Worm (Caenorhabditis elegans) whole organism, early embryonic: ENCODE measurements around the gene asp-14.

ENCODE experiments used
- ama-1 ChIP-seq: fragments of 150-350 bp; optimal IDR thresholded peaks from 2 replicates; lab custom pipeline; 2014
- ceh-36 ChIP-seq: sonication (generic microtip); optimal IDR thresholded peaks from 2 replicates; lab custom pipeline; 2016; ENCODE audit warnings: missing genetic modification characterization, inconsistent platforms, missing compliant biosample characterization
- flt-1 ChIP-seq: fragments of 200-800 bp; sonication (Bioruptor generic); IDR thresholded peaks from 2 replicates; pipeline ENCODE4 v1.3.6; 2022; ENCODE audit warnings: missing genetic modification characterization, missing compliant biosample characterization
- hnd-1 ChIP-seq: sonication (generic microtip); optimal IDR thresholded peaks from 2 replicates; lab custom pipeline; 2016; ENCODE audit warnings: missing genetic modification characterization, missing compliant biosample characterization

DNA sequence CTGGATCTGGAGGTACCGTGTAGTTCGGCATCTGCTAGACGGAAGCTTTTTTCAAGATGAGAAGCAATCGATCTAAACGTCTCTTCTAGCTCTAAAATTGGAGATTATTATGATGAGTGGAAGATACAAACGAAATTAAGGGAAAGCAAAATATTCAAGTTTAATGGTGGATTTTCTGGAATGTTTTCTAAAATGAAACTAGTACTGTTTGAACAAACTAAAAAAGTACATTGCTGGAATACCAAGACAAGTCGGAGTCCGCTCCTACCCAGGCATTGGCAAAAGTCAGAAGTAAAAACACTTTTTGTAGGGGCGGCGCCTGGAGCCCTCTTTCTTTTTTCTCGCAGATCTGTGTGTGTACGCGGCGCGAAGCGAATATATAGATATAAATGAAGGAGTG is 38.3 kb upstream of the asp-14 start, which contains the start of gene gar-1:
- TF ChIP-seq ceh-36 (tag; lab: Kevin White, UChicago) (no peak), hnd-1 (tag; lab: Kevin White, UChicago) (no peak), flt-1 (GFP tag; lab: Robert Waterston, UW) (no peak), ama-1 (lab: Kevin White, UChicago) (no peak)
